Fruit fly (Drosophila melanogaster) whole organism, wandering third instar larva: ENCODE data around the gene CG7600.
A peak's percentile ranks its signal among the peaks of the same experiment; 100 is the strongest.

Source experiments
- Abd-B ChIP-seq: fragments of >200 bp; optimal IDR thresholded peaks from 2 replicates; lab custom pipeline; 2017; ENCODE audit warnings: missing biosample characterization, missing genetic modification characterization
- CG32264 ChIP-seq: fragments of 200-800 bp; sonication (Bioruptor generic); optimal IDR thresholded peaks from 2 replicates; lab custom pipeline; 2016; ENCODE audit warnings: missing biosample characterization, missing genetic modification characterization
- CG9705 ChIP-seq: fragments of 200-800 bp; sonication (Bioruptor generic); optimal IDR thresholded peaks from 2 replicates; lab custom pipeline; 2018; ENCODE audit warnings: missing biosample characterization, mild to moderate bottlenecking, missing genetic modification characterization
- CrebA ChIP-seq: fragments of 200-800 bp; sonication (Bioruptor generic); optimal IDR thresholded peaks from 2 replicates; lab custom pipeline; 2016; ENCODE audit warnings: missing biosample characterization, mild to moderate bottlenecking, missing genetic modification characterization, borderline replicate concordance
- Dfd ChIP-seq: fragments of >200 bp; optimal IDR thresholded peaks from 2 replicates; lab custom pipeline; 2017; ENCODE audit warnings: missing biosample characterization, missing genetic modification characterization
- Dif ChIP-seq: fragments of 200-275, 200-300 bp; sonication (Bioruptor generic); optimal IDR thresholded peaks from 2 replicates; lab custom pipeline; 2018; ENCODE audit warnings: missing biosample characterization, missing genetic modification characterization; ENCODE audit not compliant: partially characterized antibody
- GATAd ChIP-seq: sonication (Bioruptor generic); optimal IDR thresholded peaks from 2 replicates; lab custom pipeline; 2016; ENCODE audit warnings: missing biosample characterization, missing genetic modification characterization
- HLH106 ChIP-seq: fragments of 200-800 bp; optimal IDR thresholded peaks from 3 replicates; lab custom pipeline; 2019; ENCODE audit warnings: missing biosample characterization, mild to moderate bottlenecking, missing genetic modification characterization, moderate library complexity
- Hnf4 ChIP-seq: fragments of 200-800 bp; sonication (Bioruptor generic); optimal IDR thresholded peaks from 2 replicates; lab custom pipeline; 2016; ENCODE audit warnings: missing biosample characterization, mild to moderate bottlenecking, missing genetic modification characterization
- Hr78 ChIP-seq: fragments of >200 bp; optimal IDR thresholded peaks from 2 replicates; lab custom pipeline; 2017; ENCODE audit warnings: missing biosample characterization, missing genetic modification characterization
- Hr83 ChIP-seq: fragments of 200-300 bp; sonication (Bioruptor generic); optimal IDR thresholded peaks from 2 replicates; lab custom pipeline; 2016; ENCODE audit warnings: missing biosample characterization, mild to moderate bottlenecking, missing genetic modification characterization, moderate library complexity; ENCODE audit not compliant: poor library complexity, severe bottlenecking
- Jra ChIP-seq: sonication (Bioruptor generic); optimal IDR thresholded peaks from 2 replicates; lab custom pipeline; 2016; ENCODE audit warnings: missing biosample characterization, missing genetic modification characterization
- Mio ChIP-seq: sonication (Bioruptor generic); optimal IDR thresholded peaks from 2 replicates; lab custom pipeline; 2016; ENCODE audit warnings: missing biosample characterization, missing genetic modification characterization
- Myc ChIP-seq: fragments of >200 bp; optimal IDR thresholded peaks from 2 replicates; lab custom pipeline; 2017
- N ChIP-seq: fragments of >200 bp; optimal IDR thresholded peaks from 2 replicates; lab custom pipeline; 2018; ENCODE audit warnings: missing biosample characterization, missing external identifiers, missing genetic modification characterization
- OdsH ChIP-seq: fragments of 200-800 bp; sonication (Bioruptor generic); optimal IDR thresholded peaks from 2 replicates; lab custom pipeline; 2016; ENCODE audit warnings: missing biosample characterization, mild to moderate bottlenecking, missing genetic modification characterization
- Rel ChIP-seq, 2 experiments: fragments of 200-800 bp; sonication (Bioruptor generic) in 1 of 2; optimal IDR thresholded peaks; 2 replicates in 1 of 2; 3 replicates in 1 of 2; lab custom pipeline; 2016 to 2019; ENCODE audit warnings: mild to moderate bottlenecking in 2 of 2, missing biosample characterization in 2 of 2, missing genetic modification characterization in 2 of 2, moderate library complexity in 1 of 2
- Sp1 ChIP-seq: fragments of 200-800 bp; sonication (Bioruptor generic); optimal IDR thresholded peaks from 3 replicates; lab custom pipeline; 2019; ENCODE audit warnings: missing biosample characterization, mild to moderate bottlenecking, missing genetic modification characterization, moderate library complexity
- Vsx2 ChIP-seq: fragments of 200-300, 225-300 bp; sonication (Bioruptor generic); optimal IDR thresholded peaks from 2 replicates; lab custom pipeline; 2018; ENCODE audit warnings: missing biosample characterization, missing genetic modification characterization; ENCODE audit not compliant: partially characterized antibody
- br ChIP-seq: fragments of 200-800 bp; sonication (Bioruptor generic); optimal IDR thresholded peaks from 2 replicates; lab custom pipeline; 2016; ENCODE audit warnings: missing biosample characterization, missing genetic modification characterization
- brk ChIP-seq: fragments of 200-800 bp; sonication (Bioruptor generic); optimal IDR thresholded peaks from 2 replicates; lab custom pipeline; 2016; ENCODE audit warnings: missing biosample characterization, mild to moderate bottlenecking, missing genetic modification characterization
- dl ChIP-seq, 2 experiments: fragments of 175-275, 200-275 bp in 1 of 2; fragments of 200-275 bp in 1 of 2; sonication (Bioruptor generic); optimal IDR thresholded peaks; lab custom pipeline; 2018; ENCODE audit warnings: mild to moderate bottlenecking in 2 of 2, missing biosample characterization in 2 of 2, missing genetic modification characterization in 2 of 2, moderate library complexity in 2 of 2; ENCODE audit not compliant: partially characterized antibody in 2 of 2, insufficient read depth in 1 of 2
- dmrt93B ChIP-seq: fragments of 200-800 bp; sonication (Bioruptor generic); optimal IDR thresholded peaks from 2 replicates; lab custom pipeline; 2018; ENCODE audit warnings: missing biosample characterization, mild to moderate bottlenecking, missing genetic modification characterization
- dsf ChIP-seq: sonication (Bioruptor generic); optimal IDR thresholded peaks from 2 replicates; lab custom pipeline; 2016; ENCODE audit warnings: missing biosample characterization, missing genetic modification characterization, borderline replicate concordance
- ey ChIP-seq: fragments of 200-800 bp; sonication (Bioruptor generic); optimal IDR thresholded peaks from 2 replicates; lab custom pipeline; 2016; ENCODE audit warnings: missing biosample characterization, missing genetic modification characterization
- foxo ChIP-seq, 2 experiments: fragments of 200-800 bp; sonication (Bioruptor generic); optimal IDR thresholded peaks; 2 replicates in 1 of 2; 3 replicates in 1 of 2; lab custom pipeline; 2016 to 2017; ENCODE audit warnings: missing biosample characterization in 2 of 2, missing genetic modification characterization in 2 of 2
- fru ChIP-seq: fragments of 200-800 bp; sonication (Bioruptor generic); optimal IDR thresholded peaks from 3 replicates; lab custom pipeline; 2016; ENCODE audit warnings: missing biosample characterization, mild to moderate bottlenecking, missing genetic modification characterization
- h ChIP-seq: fragments of 200-800 bp; sonication (Bioruptor generic); optimal IDR thresholded peaks from 3 replicates; lab custom pipeline; 2016; ENCODE audit warnings: missing biosample characterization, mild to moderate bottlenecking, missing genetic modification characterization
- jim ChIP-seq: fragments of 175-275, 200-325 bp; sonication (Bioruptor generic); optimal IDR thresholded peaks from 2 replicates; lab custom pipeline; 2016; ENCODE audit warnings: missing biosample characterization, mild to moderate bottlenecking, missing genetic modification characterization
- lola ChIP-seq: fragments of >200 bp; optimal IDR thresholded peaks from 2 replicates; lab custom pipeline; 2017; ENCODE audit warnings: missing biosample characterization, missing genetic modification characterization
- pan ChIP-seq: fragments of >200 bp; optimal IDR thresholded peaks from 2 replicates; lab custom pipeline; 2017
- psq ChIP-seq: fragments of 200-800 bp; sonication (Bioruptor generic); optimal IDR thresholded peaks from 3 replicates; lab custom pipeline; 2017; ENCODE audit warnings: missing biosample characterization, mild to moderate bottlenecking, missing genetic modification characterization, moderate library complexity
- rgr ChIP-seq: fragments of 200-800 bp; sonication (Bioruptor generic); optimal IDR thresholded peaks from 3 replicates; lab custom pipeline; 2016; ENCODE audit warnings: missing biosample characterization, mild to moderate bottlenecking, missing genetic modification characterization
- sage ChIP-seq: fragments of 200-800 bp; sonication (Bioruptor generic); optimal IDR thresholded peaks from 2 replicates; lab custom pipeline; 2016; ENCODE audit warnings: missing biosample characterization, mild to moderate bottlenecking, missing genetic modification characterization
- sv ChIP-seq: fragments of 200-800 bp; sonication (Bioruptor generic); optimal IDR thresholded peaks from 3 replicates; lab custom pipeline; 2016; ENCODE audit warnings: missing biosample characterization, missing genetic modification characterization
- tai ChIP-seq: sonication (Bioruptor generic); optimal IDR thresholded peaks from 2 replicates; lab custom pipeline; 2016; ENCODE audit warnings: missing biosample characterization, missing genetic modification characterization
- usp ChIP-seq: fragments of >200 bp; optimal IDR thresholded peaks from 2 replicates; lab custom pipeline; 2017; ENCODE audit warnings: missing biosample characterization, missing genetic modification characterization
- woc ChIP-seq: sonication (Bioruptor generic); optimal IDR thresholded peaks from 2 replicates; lab custom pipeline; 2016; ENCODE audit warnings: missing biosample characterization, mild to moderate bottlenecking, missing genetic modification characterization

Gene CG7600

dm6 chr3L:11261456-11262082 lies 51.0 kb downstream of the CG7600 start:
- TF ChIP-seq Sp1 (GFP tag; lab: Kevin White, UChicago), result peak; percentile 94
- TF ChIP-seq rgr (GFP tag; lab: Kevin White, UChicago), result peak; percentile 82
- TF ChIP-seq Jra (GFP tag; lab: Kevin White, UChicago), result no peak
- TF ChIP-seq Dfd (GFP tag; lab: Kevin White, UChicago), result no peak
- no peak for TF ChIP-seq Vsx2 (GFP tag; lab: Kevin White, UChicago)
- peak; percentile 42 for TF ChIP-seq ey (GFP tag; lab: Kevin White, UChicago)
- TF ChIP-seq N (GFP tag; lab: Kevin White, UChicago), result no peak
- TF ChIP-seq CG9705, result no peak
- TF ChIP-seq usp (GFP tag; lab: Kevin White, UChicago), result no peak
- peak; percentile 46 for TF ChIP-seq Hnf4 (GFP tag; lab: Kevin White, UChicago)
- no peak for TF ChIP-seq dl (GFP tag; optimal IDR thresholded peaks at IDR 0.05; lab: Kevin White, UChicago; ENCODE audit: insufficient read depth in 1 of 2, partially characterized antibody in 2 of 2)
- TF ChIP-seq sage (GFP tag; lab: Kevin White, UChicago), result no peak
- no peak for TF ChIP-seq Hr78 (GFP tag; lab: Kevin White, UChicago)
- TF ChIP-seq CG32264, result no peak
- no peak for TF ChIP-seq CrebA (GFP tag; lab: Kevin White, UChicago)
- TF ChIP-seq GATAd (GFP tag; lab: Kevin White, UChicago), result no peak
- TF ChIP-seq sv, result peak; percentile 6
- no peak for TF ChIP-seq Hr83 (GFP tag; lab: Kevin White, UChicago)
- peak; percentile 5 for TF ChIP-seq woc (GFP tag; lab: Kevin White, UChicago)
- peak; percentile 82 for TF ChIP-seq psq (GFP tag; lab: Kevin White, UChicago)
- TF ChIP-seq br, result peak; percentile 27
- peak; percentile 84 for TF ChIP-seq OdsH (GFP tag; lab: Kevin White, UChicago)
- TF ChIP-seq h, result peak; percentile 77
- TF ChIP-seq Abd-B (GFP tag; lab: Kevin White, UChicago), result no peak
- TF ChIP-seq Mio (GFP tag; lab: Kevin White, UChicago), result no peak
- no peak for TF ChIP-seq Myc (lab: Kevin White, UChicago)
- peak; percentile 45 for TF ChIP-seq brk (GFP tag; lab: Kevin White, UChicago)
- TF ChIP-seq foxo (GFP tag; optimal IDR thresholded peaks at IDR 0.05; lab: Kevin White, UChicago), result peak in 1 of 2 experiments; percentile 75
- TF ChIP-seq HLH106, result peak; percentile 90
- TF ChIP-seq dsf, result no peak
- TF ChIP-seq lola (GFP tag; lab: Kevin White, UChicago), result no peak
- peak; percentile 12 for TF ChIP-seq fru (GFP tag; lab: Kevin White, UChicago)
- no peak for TF ChIP-seq Dif (GFP tag; lab: Kevin White, UChicago)
- no peak for TF ChIP-seq tai (GFP tag; lab: Kevin White, UChicago)
- TF ChIP-seq pan (lab: Kevin White, UChicago), result no peak
- TF ChIP-seq jim (GFP tag; lab: Kevin White, UChicago), result no peak
- TF ChIP-seq dmrt93B, result peak; percentile 69
- peak; percentile 60 for TF ChIP-seq Rel (GFP tag; optimal IDR thresholded peaks at IDR 0.05; lab: Kevin White, UChicago)
- peak; percentile 56 for TF ChIP-seq Rel (tag; optimal IDR thresholded peaks at IDR 0.05; lab: Kevin White, UChicago)

dm6 chr3L:11262159-11262558 lies 51.6 kb downstream of the CG7600 start:
- TF ChIP-seq Hr78 (GFP tag; lab: Kevin White, UChicago) (no peak), jim (GFP tag; lab: Kevin White, UChicago) (no peak), Jra (GFP tag; lab: Kevin White, UChicago) (no peak), dsf (no peak)
